Fruit fly (Drosophila melanogaster) whole organism, embryonic: ENCODE data around the gene Lim1.

ENCODE experiments used
- Aef1 ChIP-seq: fragments of 200-800 bp; sonication (Bioruptor generic); IDR thresholded peaks from 3 replicates; pipeline ENCODE4 v1.3.6; 2022; ENCODE audit warnings: missing biosample characterization, missing genetic modification characterization
- Bteb2 ChIP-seq: fragments of 200-800 bp; sonication (Bioruptor generic); optimal IDR thresholded peaks from 2 replicates; lab custom pipeline; 2016; ENCODE audit warnings: missing biosample characterization, missing genetic modification characterization
- CG10267 ChIP-seq: fragments of 200-800 bp; sonication (Bioruptor generic); optimal IDR thresholded peaks from 2 replicates; lab custom pipeline; 2018; ENCODE audit warnings: missing biosample characterization, mild to moderate bottlenecking, missing genetic modification characterization, moderate library complexity
- CG12769 ChIP-seq: fragments of 200-800 bp; sonication (Bioruptor generic); optimal IDR thresholded peaks from 2 replicates; lab custom pipeline; 2019; ENCODE audit warnings: missing biosample characterization, mild to moderate bottlenecking, missing genetic modification characterization, moderate library complexity
- CG1603 ChIP-seq: fragments of 200-800 bp; sonication (Bioruptor generic); optimal IDR thresholded peaks from 2 replicates; lab custom pipeline; 2019; ENCODE audit warnings: missing biosample characterization, mild to moderate bottlenecking, missing genetic modification characterization, moderate library complexity
- CG16813 ChIP-seq: fragments of 200-800 bp; sonication (Bioruptor generic); IDR thresholded peaks from 3 replicates; pipeline ENCODE4 v1.3.6; 2022; ENCODE audit warnings: missing biosample characterization, missing genetic modification characterization; ENCODE audit not compliant: partially characterized antibody
- CG17328 ChIP-seq: fragments of 200-800 bp; sonication (Bioruptor generic); IDR thresholded peaks from 2 replicates; pipeline ENCODE4 v1.3.6; 2022; ENCODE audit warnings: missing biosample characterization, missing genetic modification characterization
- CG18262 ChIP-seq: fragments of 200-800 bp; optimal IDR thresholded peaks from 3 replicates; lab custom pipeline; 2019; ENCODE audit warnings: missing biosample characterization, mild to moderate bottlenecking, missing genetic modification characterization, moderate library complexity
- CG2712 ChIP-seq: fragments of 200-800 bp; optimal IDR thresholded peaks from 3 replicates; lab custom pipeline; 2019; ENCODE audit warnings: missing biosample characterization, mild to moderate bottlenecking, missing genetic modification characterization, moderate library complexity
- CG2875 ChIP-seq: fragments of 200-800 bp; sonication (Bioruptor generic); optimal IDR thresholded peaks from 2 replicates; lab custom pipeline; 2017; ENCODE audit warnings: missing biosample characterization, mild to moderate bottlenecking, missing genetic modification characterization, missing genetic modification reagents
- CG3281 ChIP-seq: fragments of 200-800 bp; sonication (Bioruptor generic); optimal IDR thresholded peaks from 3 replicates; lab custom pipeline; 2017; ENCODE audit warnings: missing biosample characterization, mild to moderate bottlenecking, missing genetic modification characterization
- CG33213 ChIP-seq: fragments of 200-800 bp; sonication (Bioruptor generic); optimal IDR thresholded peaks from 3 replicates; lab custom pipeline; 2016; ENCODE audit warnings: missing biosample characterization, missing genetic modification characterization
- CG42726 ChIP-seq: fragments of 200-800 bp; sonication (Bioruptor generic); IDR thresholded peaks from 2 replicates; pipeline ENCODE4 v1.3.6; 2022; ENCODE audit warnings: missing biosample characterization, missing genetic modification characterization; ENCODE audit not compliant: partially characterized antibody
- CG7556 ChIP-seq: fragments of 200-800 bp; sonication (Bioruptor generic); optimal IDR thresholded peaks from 2 replicates; lab custom pipeline; 2017; ENCODE audit warnings: missing biosample characterization, mild to moderate bottlenecking, missing genetic modification characterization
- CG8281 ChIP-seq: fragments of 200-800 bp; sonication (Bioruptor generic); optimal IDR thresholded peaks from 2 replicates; lab custom pipeline; 2018; ENCODE audit warnings: missing biosample characterization, mild to moderate bottlenecking, missing genetic modification characterization, moderate library complexity
- CG8359 ChIP-seq: fragments of 200-800 bp; sonication (Bioruptor generic); optimal IDR thresholded peaks from 2 replicates; lab custom pipeline; 2017; ENCODE audit warnings: missing biosample characterization, mild to moderate bottlenecking, missing genetic modification characterization, borderline replicate concordance
- CG9817 ChIP-seq: fragments of 200-800 bp; sonication (Bioruptor generic); optimal IDR thresholded peaks from 2 replicates; lab custom pipeline; 2018; ENCODE audit warnings: missing biosample characterization, mild to moderate bottlenecking, missing genetic modification characterization, moderate library complexity
- CG9876 ChIP-seq: fragments of 200-800 bp; sonication (Bioruptor generic); optimal IDR thresholded peaks from 2 replicates; lab custom pipeline; 2016; ENCODE audit warnings: missing biosample characterization, missing genetic modification characterization
- CHES-1-like ChIP-seq: fragments of 200-800 bp; sonication (Bioruptor generic); optimal IDR thresholded peaks from 2 replicates; lab custom pipeline; 2016; ENCODE audit warnings: missing biosample characterization, missing genetic modification characterization
- CoRest ChIP-seq: fragments of 200-800 bp; sonication (Bioruptor generic); optimal IDR thresholded peaks from 3 replicates; lab custom pipeline; 2018; ENCODE audit warnings: missing biosample characterization, mild to moderate bottlenecking, missing genetic modification characterization, moderate library complexity
- D ChIP-seq, 2 experiments: fragments of 200-800 bp in 1 of 2; fragments of >200 bp in 1 of 2; sonication (Bioruptor generic) in 1 of 2; optimal IDR thresholded peaks; 2 replicates in 1 of 2; 3 replicates in 1 of 2; lab custom pipeline; 2017; ENCODE audit warnings: mild to moderate bottlenecking in 1 of 2, missing biosample characterization in 1 of 2, missing genetic modification characterization in 1 of 2, missing genetic modification reagents in 1 of 2
- Dfd ChIP-seq, 2 experiments: fragments of >200 bp; optimal IDR thresholded peaks; 2 replicates each; lab custom pipeline; 2017; ENCODE audit warnings: missing biosample characterization in 2 of 2, missing genetic modification characterization in 2 of 2
- Dip3 ChIP-seq: fragments of 200-800 bp; sonication (Bioruptor generic); optimal IDR thresholded peaks from 3 replicates; lab custom pipeline; 2016; ENCODE audit warnings: missing biosample characterization, missing genetic modification characterization
- E2f1 ChIP-seq: fragments of 200-800 bp; sonication (Bioruptor generic); IDR thresholded peaks from 2 replicates; pipeline ENCODE4 v1.3.6; 2022; ENCODE audit warnings: missing biosample characterization, missing genetic modification characterization
- H2.0 ChIP-seq: fragments of 200-800 bp; sonication (Bioruptor generic); IDR thresholded peaks from 2 replicates; pipeline ENCODE4 v1.3.6; 2022; ENCODE audit warnings: missing biosample characterization, missing genetic modification characterization
- Neu2 ChIP-seq: fragments of 200-800 bp; sonication (Bioruptor generic); optimal IDR thresholded peaks from 3 replicates; lab custom pipeline; 2016; ENCODE audit warnings: missing biosample characterization, missing genetic modification characterization, borderline replicate concordance
- Six4 ChIP-seq: fragments of 200-800 bp; sonication (Bioruptor generic); optimal IDR thresholded peaks from 2 replicates; lab custom pipeline; 2016; ENCODE audit warnings: missing biosample characterization, missing genetic modification characterization
- Sry-δ ChIP-seq: fragments of 200-800 bp; sonication (Bioruptor generic); optimal IDR thresholded peaks from 2 replicates; lab custom pipeline; 2016; ENCODE audit warnings: missing biosample characterization, missing genetic modification characterization
- Stat92E ChIP-seq, 3 experiments: fragments of >200 bp in 2 of 3; fragments of 200-800 bp in 1 of 3; sonication (Bioruptor generic) in 1 of 3; optimal IDR thresholded peaks; 2 replicates each; lab custom pipeline; 2017 to 2019; ENCODE audit warnings: missing biosample characterization in 3 of 3, missing genetic modification characterization in 3 of 3, mild to moderate bottlenecking in 1 of 3, moderate library complexity in 1 of 3
- Taf1 ChIP-seq: fragments of 200-800 bp; sonication (Bioruptor generic); IDR thresholded peaks from 2 replicates; pipeline ENCODE4 v1.3.6; 2022; ENCODE audit warnings: missing biosample characterization, missing genetic modification characterization
- Xrp1 ChIP-seq: fragments of 200-800 bp; sonication (Bioruptor generic); IDR thresholded peaks from 2 replicates; pipeline ENCODE4 v1.3.6; 2022; ENCODE audit warnings: missing biosample characterization, missing genetic modification characterization
- bowl ChIP-seq: fragments of 200-800 bp; sonication (Bioruptor generic); IDR thresholded peaks from 2 replicates; pipeline ENCODE4 v1.3.6; 2022; ENCODE audit warnings: missing biosample characterization, missing genetic modification characterization
- dmrt11E ChIP-seq: fragments of 200-800 bp; sonication (Bioruptor generic); optimal IDR thresholded peaks from 3 replicates; lab custom pipeline; 2018; ENCODE audit warnings: missing biosample characterization, mild to moderate bottlenecking, missing genetic modification characterization, moderate library complexity
- ewg ChIP-seq: fragments of 200-800 bp; sonication (Bioruptor generic); optimal IDR thresholded peaks from 3 replicates; lab custom pipeline; 2017; ENCODE audit warnings: mild to moderate bottlenecking, missing biosample characterization, missing genetic modification reagents, missing genetic modification characterization
- eyg ChIP-seq: fragments of 200-800 bp; sonication (Bioruptor generic); optimal IDR thresholded peaks from 3 replicates; lab custom pipeline; 2016; ENCODE audit warnings: missing biosample characterization, missing genetic modification characterization
- fd96Cb ChIP-seq: fragments of 200-800 bp; sonication (Bioruptor generic); optimal IDR thresholded peaks from 2 replicates; lab custom pipeline; 2018; ENCODE audit warnings: missing biosample characterization, mild to moderate bottlenecking, missing genetic modification characterization, moderate library complexity
- gt ChIP-seq: fragments of 200-800 bp; sonication (Bioruptor generic); IDR thresholded peaks from 2 replicates; pipeline ENCODE4 v1.3.6; 2022; ENCODE audit warnings: missing biosample characterization, missing genetic modification characterization
- jigr1 ChIP-seq: fragments of 200-800 bp; sonication (Bioruptor generic); IDR thresholded peaks from 3 replicates; pipeline ENCODE4 v1.3.6; 2022; ENCODE audit warnings: missing biosample characterization, missing genetic modification characterization
- kah ChIP-seq: fragments of 200-800 bp; sonication (Bioruptor generic); optimal IDR thresholded peaks from 2 replicates; lab custom pipeline; 2018; ENCODE audit warnings: missing biosample characterization, mild to moderate bottlenecking, missing genetic modification characterization
- nerfin-1 ChIP-seq: fragments of 200-800 bp; sonication (Bioruptor generic); optimal IDR thresholded peaks from 3 replicates; lab custom pipeline; 2019; ENCODE audit warnings: missing biosample characterization, mild to moderate bottlenecking, missing genetic modification characterization, moderate library complexity
- p53 ChIP-seq: fragments of 200-800 bp; sonication (Bioruptor generic); optimal IDR thresholded peaks from 2 replicates; lab custom pipeline; 2016; ENCODE audit warnings: missing biosample characterization, missing genetic modification characterization
- sd ChIP-seq: fragments of 200-800 bp; sonication (Bioruptor generic); optimal IDR thresholded peaks from 3 replicates; lab custom pipeline; 2018; ENCODE audit warnings: missing biosample characterization, mild to moderate bottlenecking, missing genetic modification characterization, moderate library complexity
- sim ChIP-seq: fragments of 200-800 bp; sonication (Bioruptor generic); IDR thresholded peaks from 2 replicates; pipeline ENCODE4 v1.3.6; 2022; ENCODE audit warnings: missing biosample characterization, missing genetic modification characterization
- stc ChIP-seq: fragments of 200-800 bp; sonication (Bioruptor generic); IDR thresholded peaks from 2 replicates; pipeline ENCODE4 v1.3.6; 2022; ENCODE audit warnings: missing biosample characterization, missing genetic modification characterization
- tll ChIP-seq, 2 experiments: fragments of 200-800 bp in 1 of 2; fragments of >200 bp in 1 of 2; sonication (Bioruptor generic) in 1 of 2; optimal IDR thresholded peaks; 2 replicates each; lab custom pipeline; 2017 to 2019; ENCODE audit warnings: missing biosample characterization in 2 of 2, missing genetic modification characterization in 2 of 2, mild to moderate bottlenecking in 1 of 2, moderate library complexity in 1 of 2
- vvl ChIP-seq: fragments of 200-800 bp; sonication (Bioruptor generic); IDR thresholded peaks from 2 replicates; pipeline ENCODE4 v1.3.6; 2022; ENCODE audit warnings: missing biosample characterization, missing genetic modification characterization
- zf30C ChIP-seq: fragments of 200-800 bp; sonication (Bioruptor generic); optimal IDR thresholded peaks from 3 replicates; lab custom pipeline; 2018; ENCODE audit warnings: missing biosample characterization, mild to moderate bottlenecking, missing genetic modification characterization
- zfh1 ChIP-seq: fragments of 200-800 bp; sonication (Bioruptor generic); IDR thresholded peaks from 3 replicates; pipeline ENCODE4 v1.3.6; 2022; ENCODE audit warnings: missing biosample characterization, missing genetic modification characterization

The Lim1 gene

DNA sequence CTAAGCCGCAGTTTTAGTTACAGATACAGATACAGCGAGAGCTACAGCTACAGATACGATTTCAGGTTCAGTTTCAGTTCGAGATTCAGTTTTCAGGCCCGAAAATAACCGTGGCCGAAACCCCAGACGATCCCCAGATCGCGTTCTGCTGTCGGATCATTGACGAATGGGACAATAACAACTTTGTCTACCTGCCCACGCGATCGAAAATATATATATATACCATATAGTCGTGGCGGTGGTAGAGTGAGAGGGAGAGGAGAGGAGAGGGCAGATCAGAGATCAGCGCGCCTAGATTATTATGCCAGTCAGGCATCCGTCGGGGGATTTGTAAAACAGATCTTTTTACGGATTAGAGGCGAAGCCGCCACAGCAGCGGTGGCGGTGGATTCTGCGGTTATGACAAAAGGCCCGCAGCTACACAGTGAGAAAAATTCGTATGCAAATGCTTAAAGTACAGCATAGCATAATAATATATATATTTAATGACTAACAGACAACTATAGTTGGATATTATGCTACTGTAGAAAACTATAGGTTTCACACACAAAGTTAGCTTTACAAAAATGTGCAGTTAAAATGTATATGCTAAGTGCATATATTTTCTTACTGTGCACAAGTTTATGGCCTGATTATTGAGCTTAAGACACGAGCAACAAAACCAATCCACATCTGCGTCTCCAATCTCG, 28.7 kb downstream of the Lim1 start (continued):
- TF ChIP-seq dmrt11E (tag; lab: Kevin White, UChicago) (peak; percentile 83), sd (peak; percentile 6), Six4 (peak; percentile 58), CoRest (tag; lab: Kevin White, UChicago) (peak; percentile 66), tll (GFP tag; optimal IDR thresholded peaks at IDR 0.05; lab: Kevin White, UChicago) (no peak), Stat92E (GFP tag; optimal IDR thresholded peaks at IDR 0.05; lab: Kevin White, UChicago) (peak in 1 of 3 experiments; percentile 51), CG2875 (GFP tag; lab: Kevin White, UChicago) (peak; percentile 30), Aef1 (GFP tag; lab: Robert Waterston, UW) (peak; percentile 34; the same call in 1 of the 3 replicates), kah (no peak), CG10267 (tag; lab: Kevin White, UChicago) (peak; percentile 74), nerfin-1 (tag; lab: Kevin White, UChicago) (peak; percentile 36), CG9876 (no peak), CG33213 (GFP tag; lab: Kevin White, UChicago) (no peak), zf30C (GFP tag; lab: Kevin White, UChicago) (peak; percentile 65), Neu2 (GFP tag; lab: Kevin White, UChicago) (no peak), Sry-δ (GFP tag; lab: Kevin White, UChicago) (no peak), Xrp1 (GFP tag; lab: Robert Waterston, UW) (peak; percentile 83), ewg (GFP tag; lab: Kevin White, UChicago) (peak; percentile 21), Dfd (GFP tag; optimal IDR thresholded peaks at IDR 0.05; lab: Kevin White, UChicago) (no peak), stc (GFP tag; lab: Robert Waterston, UW) (no peak), jigr1 (GFP tag; lab: Robert Waterston, UW) (0 out of 3 replicates have a peak, but pooled peaks have one; percentile 23), D (optimal IDR thresholded peaks at IDR 0.05; lab: Kevin White, UChicago) (no peak), D (GFP tag; optimal IDR thresholded peaks at IDR 0.05; lab: Kevin White, UChicago) (peak; percentile 62), CG8281 (tag; lab: Kevin White, UChicago) (no peak), sim (GFP tag; lab: Robert Waterston, UW) (0 out of 2 replicates have a peak, but pooled peaks have one; percentile 9), CG8359 (GFP tag; lab: Kevin White, UChicago) (peak; percentile 15), CHES-1-like (GFP tag; lab: Kevin White, UChicago) (no peak), Bteb2 (GFP tag; lab: Kevin White, UChicago) (no peak), Dip3 (GFP tag; lab: Kevin White, UChicago) (no peak), CG9817 (tag; lab: Kevin White, UChicago) (peak; percentile 13), CG18262 (peak; percentile 80), H2.0 (GFP tag; lab: Robert Waterston, UW) (peak; percentile 55), zfh1 (peak; percentile 83), vvl (peak; percentile 74), eyg (GFP tag; lab: Kevin White, UChicago) (no peak), CG17328 (GFP tag; lab: Robert Waterston, UW) (peak; percentile 44; the same call in 1 of the 2 replicates), E2f1 (GFP tag; lab: Robert Waterston, UW) (peak; percentile 56), CG12769 (tag; lab: Kevin White, UChicago) (no peak), CG7556 (GFP tag; lab: Kevin White, UChicago) (peak; percentile 48), CG42726 (GFP tag; lab: Robert Waterston, UW) (no peak), Taf1 (GFP tag; lab: Robert Waterston, UW) (no peak), bowl (no peak), CG2712 (tag; lab: Kevin White, UChicago) (peak; percentile 84), CG1603 (peak; percentile 4), p53 (GFP tag; lab: Kevin White, UChicago) (no peak), fd96Cb (tag; lab: Kevin White, UChicago) (peak; percentile 62), CG16813 (GFP tag; lab: Robert Waterston, UW) (no peak), CG3281 (GFP tag; lab: Kevin White, UChicago) (peak; percentile 14), gt (GFP tag; lab: Robert Waterston, UW) (no peak)
